Fruit fly (Drosophila melanogaster) whole organism, embryonic: ENCODE data around the gene spg.

Experiments used
- ATbp ChIP-seq: fragments of 200-800 bp; sonication (Bioruptor generic); optimal IDR thresholded peaks from 2 replicates; lab custom pipeline; 2017; ENCODE audit warnings: missing biosample characterization, mild to moderate bottlenecking, missing genetic modification characterization, missing genetic modification reagents
- CG10274 ChIP-seq: fragments of 200-800 bp; sonication (Bioruptor generic); optimal IDR thresholded peaks from 3 replicates; lab custom pipeline; 2017; ENCODE audit warnings: missing biosample characterization, mild to moderate bottlenecking, missing genetic modification characterization
- CG12659 ChIP-seq: fragments of 200-800 bp; sonication (Bioruptor generic); optimal IDR thresholded peaks from 3 replicates; lab custom pipeline; 2017; ENCODE audit warnings: mild to moderate bottlenecking, missing biosample characterization, missing genetic modification reagents, missing genetic modification characterization
- CG12744 ChIP-seq: fragments of 200-800 bp; sonication (Bioruptor generic); optimal IDR thresholded peaks from 2 replicates; lab custom pipeline; 2016; ENCODE audit warnings: missing biosample characterization, missing genetic modification characterization
- CG14667 ChIP-seq: fragments of 200-800 bp; sonication (Bioruptor generic); IDR thresholded peaks from 2 replicates; pipeline ENCODE4 v1.3.6; 2022; ENCODE audit warnings: missing biosample characterization, missing genetic modification characterization
- CG16779 ChIP-seq: fragments of 200-800 bp; sonication (Bioruptor generic); IDR thresholded peaks from 2 replicates; pipeline ENCODE4 v1.3.6; 2022; ENCODE audit warnings: missing biosample characterization, missing genetic modification characterization
- CG17186 ChIP-seq: fragments of 200-800 bp; sonication (Bioruptor generic); optimal IDR thresholded peaks from 3 replicates; lab custom pipeline; 2017; ENCODE audit warnings: missing biosample characterization, missing genetic modification reagents, missing genetic modification characterization
- CG30403 ChIP-seq: fragments of 200-800 bp; sonication (Bioruptor generic); optimal IDR thresholded peaks from 3 replicates; lab custom pipeline; 2016; ENCODE audit warnings: missing biosample characterization, missing genetic modification characterization
- CG31224 ChIP-seq: fragments of 200-800 bp; sonication (Bioruptor generic); IDR thresholded peaks from 2 replicates; pipeline ENCODE4 v1.3.6; 2022; ENCODE audit warnings: missing biosample characterization, missing genetic modification characterization
- CG4854 ChIP-seq: fragments of 200-800 bp; sonication (Bioruptor generic); optimal IDR thresholded peaks from 2 replicates; lab custom pipeline; 2016; ENCODE audit warnings: missing biosample characterization, missing genetic modification characterization, inconsistent platforms
- CG5953 ChIP-seq: fragments of 200-800 bp; sonication (Bioruptor generic); IDR thresholded peaks from 2 replicates; pipeline ENCODE4 v1.3.6; 2022; ENCODE audit warnings: missing biosample characterization, missing genetic modification characterization
- CG7357 ChIP-seq: fragments of 200-800 bp; sonication (Bioruptor generic); IDR thresholded peaks from 3 replicates; pipeline ENCODE4 v1.3.6; 2022; ENCODE audit warnings: missing biosample characterization, missing genetic modification characterization
- CG7372 ChIP-seq: fragments of 200-800 bp; sonication (Bioruptor generic); IDR thresholded peaks from 2 replicates; pipeline ENCODE4 v1.3.6; 2022; ENCODE audit warnings: missing biosample characterization, missing genetic modification characterization
- CG7786 ChIP-seq: fragments of 200-800 bp; sonication (Bioruptor generic); optimal IDR thresholded peaks from 2 replicates; lab custom pipeline; 2016; ENCODE audit warnings: missing biosample characterization, missing genetic modification characterization
- CG8281 ChIP-seq: fragments of 200-800 bp; sonication (Bioruptor generic); optimal IDR thresholded peaks from 2 replicates; lab custom pipeline; 2018; ENCODE audit warnings: missing biosample characterization, mild to moderate bottlenecking, missing genetic modification characterization, moderate library complexity
- CG8388 ChIP-seq: fragments of 200-800 bp; sonication (Bioruptor generic); optimal IDR thresholded peaks from 2 replicates; lab custom pipeline; 2019; ENCODE audit warnings: missing biosample characterization, mild to moderate bottlenecking, missing genetic modification characterization, moderate library complexity
- CG8924 ChIP-seq: fragments of 200-800 bp; optimal IDR thresholded peaks from 3 replicates; lab custom pipeline; 2019; ENCODE audit warnings: missing biosample characterization, mild to moderate bottlenecking, missing genetic modification characterization, moderate library complexity
- CG9876 ChIP-seq: fragments of 200-800 bp; sonication (Bioruptor generic); optimal IDR thresholded peaks from 2 replicates; lab custom pipeline; 2016; ENCODE audit warnings: missing biosample characterization, missing genetic modification characterization
- CkIIα-i1 ChIP-seq: fragments of 200-800 bp; sonication (Bioruptor generic); IDR thresholded peaks from 2 replicates; pipeline ENCODE4 v1.3.6; 2022; ENCODE audit warnings: missing biosample characterization, missing genetic modification characterization
- Doc2 ChIP-seq: fragments of 200-800 bp; sonication (Bioruptor generic); IDR thresholded peaks from 2 replicates; pipeline ENCODE4 v1.3.6; 2022; ENCODE audit warnings: missing biosample characterization, missing genetic modification characterization
- Doc3 ChIP-seq: fragments of 200-800 bp; sonication (Bioruptor generic); IDR thresholded peaks from 3 replicates; pipeline ENCODE4 v1.3.6; 2022; ENCODE audit warnings: missing biosample characterization, missing genetic modification characterization; ENCODE audit not compliant: partially characterized antibody
- Elba2 ChIP-seq: fragments of 200-800 bp; sonication (Bioruptor generic); optimal IDR thresholded peaks from 3 replicates; lab custom pipeline; 2016; ENCODE audit warnings: missing biosample characterization, missing genetic modification characterization
- Hr3 ChIP-seq: fragments of 200-800 bp; sonication (Bioruptor generic); optimal IDR thresholded peaks from 3 replicates; lab custom pipeline; 2016; ENCODE audit warnings: missing biosample characterization, missing genetic modification characterization
- Oli ChIP-seq: fragments of 200-800 bp; sonication (Bioruptor generic); optimal IDR thresholded peaks from 2 replicates; lab custom pipeline; 2018; ENCODE audit warnings: missing biosample characterization, mild to moderate bottlenecking, missing genetic modification characterization, moderate library complexity
- Rx ChIP-seq: fragments of 200-800 bp; sonication (Bioruptor generic); IDR thresholded peaks from 2 replicates; pipeline ENCODE4 v1.3.6; 2022; ENCODE audit warnings: missing biosample characterization, missing genetic modification characterization
- Scr ChIP-seq: fragments of 200-800 bp; sonication (Bioruptor generic); IDR thresholded peaks from 2 replicates; pipeline ENCODE4 v1.3.6; 2022; ENCODE audit warnings: missing biosample characterization, missing genetic modification characterization; ENCODE audit not compliant: partially characterized antibody
- Sry-β ChIP-seq: fragments of 200-800 bp; sonication (Bioruptor generic); optimal IDR thresholded peaks from 2 replicates; lab custom pipeline; 2018; ENCODE audit warnings: missing biosample characterization, mild to moderate bottlenecking, missing genetic modification characterization, moderate library complexity
- TFAM ChIP-seq: fragments of 200-800 bp; sonication (Bioruptor generic); optimal IDR thresholded peaks from 2 replicates; lab custom pipeline; 2017; ENCODE audit warnings: missing biosample characterization, missing genetic modification characterization, inconsistent platforms
- bab2 ChIP-seq: fragments of 200-800 bp; sonication (Bioruptor generic); optimal IDR thresholded peaks from 2 replicates; lab custom pipeline; 2016; ENCODE audit warnings: missing biosample characterization, missing genetic modification characterization
- bbx ChIP-seq: fragments of 200-800 bp; sonication (Bioruptor generic); IDR thresholded peaks from 2 replicates; pipeline ENCODE4 v1.3.6; 2022; ENCODE audit warnings: missing biosample characterization, missing genetic modification characterization; ENCODE audit not compliant: partially characterized antibody
- caup ChIP-seq: fragments of 200-800 bp; sonication (Bioruptor generic); optimal IDR thresholded peaks from 3 replicates; lab custom pipeline; 2017; ENCODE audit warnings: missing biosample characterization, mild to moderate bottlenecking, missing genetic modification characterization, moderate library complexity; ENCODE audit not compliant: severe bottlenecking
- corto ChIP-seq: fragments of 200-800 bp; sonication (Bioruptor generic); optimal IDR thresholded peaks from 2 replicates; lab custom pipeline; 2016; ENCODE audit warnings: missing biosample characterization, mild to moderate bottlenecking, missing genetic modification characterization, moderate library complexity
- cwo ChIP-seq: fragments of 200-800 bp; sonication (Bioruptor generic); optimal IDR thresholded peaks from 3 replicates; lab custom pipeline; 2017; ENCODE audit warnings: missing biosample characterization, missing genetic modification characterization, mild to moderate bottlenecking, moderate library complexity, missing genetic modification reagents
- ewg ChIP-seq: fragments of 200-800 bp; sonication (Bioruptor generic); optimal IDR thresholded peaks from 3 replicates; lab custom pipeline; 2017; ENCODE audit warnings: mild to moderate bottlenecking, missing biosample characterization, missing genetic modification reagents, missing genetic modification characterization
- eyg ChIP-seq: fragments of 200-800 bp; sonication (Bioruptor generic); optimal IDR thresholded peaks from 3 replicates; lab custom pipeline; 2016; ENCODE audit warnings: missing biosample characterization, missing genetic modification characterization
- gsb ChIP-seq: fragments of 200-800 bp; sonication (Bioruptor generic); IDR thresholded peaks from 2 replicates; pipeline ENCODE4 v1.3.6; 2022; ENCODE audit warnings: missing biosample characterization, missing genetic modification characterization
- ham ChIP-seq: fragments of 200-800 bp; sonication (Bioruptor generic); IDR thresholded peaks from 2 replicates; pipeline ENCODE4 v1.3.6; 2022; ENCODE audit warnings: missing biosample characterization, missing genetic modification characterization
- lilli ChIP-seq: fragments of 200-800 bp; sonication (Bioruptor generic); optimal IDR thresholded peaks from 3 replicates; lab custom pipeline; 2016; ENCODE audit warnings: missing biosample characterization, missing genetic modification characterization
- phol ChIP-seq: fragments of 200-800 bp; sonication (Bioruptor generic); optimal IDR thresholded peaks from 3 replicates; lab custom pipeline; 2018; ENCODE audit warnings: missing biosample characterization, mild to moderate bottlenecking, missing genetic modification characterization, moderate library complexity
- pita ChIP-seq: fragments of 200-800 bp; sonication (Bioruptor generic); optimal IDR thresholded peaks from 2 replicates; lab custom pipeline; 2017; ENCODE audit warnings: missing biosample characterization, mild to moderate bottlenecking, missing genetic modification characterization
- prd ChIP-seq, 3 experiments: fragments of >200 bp in 2 of 3; fragments of 200-800 bp in 1 of 3; sonication (Bioruptor generic) in 1 of 3; optimal IDR thresholded peaks in 2 of 3; IDR thresholded peaks in 1 of 3; 2 replicates in 2 of 3; 3 replicates in 1 of 3; pipeline versions ENCODE4 v1.3.6 to Lab custom; 2017 to 2022; ENCODE audit warnings: missing biosample characterization in 1 of 3, missing genetic modification characterization in 1 of 3
- sc ChIP-seq, 3 experiments: fragments of >200 bp in 2 of 3; fragments of 200-800 bp in 1 of 3; sonication (Bioruptor generic) in 1 of 3; optimal IDR thresholded peaks; 2 replicates in 2 of 3; 3 replicates in 1 of 3; lab custom pipeline; 2017; ENCODE audit warnings: mild to moderate bottlenecking in 1 of 3, missing biosample characterization in 1 of 3, missing genetic modification characterization in 1 of 3, missing genetic modification reagents in 1 of 3
- sim ChIP-seq: fragments of 200-800 bp; sonication (Bioruptor generic); IDR thresholded peaks from 2 replicates; pipeline ENCODE4 v1.3.6; 2022; ENCODE audit warnings: missing biosample characterization, missing genetic modification characterization
- slp2 ChIP-seq: fragments of 200-800 bp; sonication (Bioruptor generic); optimal IDR thresholded peaks from 2 replicates; lab custom pipeline; 2016; ENCODE audit warnings: missing biosample characterization, missing genetic modification characterization
- ssp ChIP-seq: fragments of 200-800 bp; sonication (Bioruptor generic); IDR thresholded peaks from 2 replicates; pipeline ENCODE4 v1.3.6; 2022; ENCODE audit warnings: missing biosample characterization, missing genetic modification characterization
- toy ChIP-seq: fragments of 200-800 bp; sonication (Bioruptor generic); IDR thresholded peaks from 2 replicates; pipeline ENCODE4 v1.3.6; 2022; ENCODE audit warnings: missing biosample characterization, missing genetic modification characterization
- twi ChIP-seq: fragments of 200-800 bp; optimal IDR thresholded peaks from 2 replicates; lab custom pipeline; 2019; ENCODE audit warnings: missing biosample characterization, mild to moderate bottlenecking, missing genetic modification characterization, moderate library complexity
- tx ChIP-seq: fragments of 200-800 bp; sonication (Bioruptor generic); optimal IDR thresholded peaks from 2 replicates; lab custom pipeline; 2016; ENCODE audit warnings: missing biosample characterization, missing genetic modification characterization
- yki ChIP-seq: fragments of >200 bp; optimal IDR thresholded peaks from 3 replicates; lab custom pipeline; 2018

spg gene

DNA sequence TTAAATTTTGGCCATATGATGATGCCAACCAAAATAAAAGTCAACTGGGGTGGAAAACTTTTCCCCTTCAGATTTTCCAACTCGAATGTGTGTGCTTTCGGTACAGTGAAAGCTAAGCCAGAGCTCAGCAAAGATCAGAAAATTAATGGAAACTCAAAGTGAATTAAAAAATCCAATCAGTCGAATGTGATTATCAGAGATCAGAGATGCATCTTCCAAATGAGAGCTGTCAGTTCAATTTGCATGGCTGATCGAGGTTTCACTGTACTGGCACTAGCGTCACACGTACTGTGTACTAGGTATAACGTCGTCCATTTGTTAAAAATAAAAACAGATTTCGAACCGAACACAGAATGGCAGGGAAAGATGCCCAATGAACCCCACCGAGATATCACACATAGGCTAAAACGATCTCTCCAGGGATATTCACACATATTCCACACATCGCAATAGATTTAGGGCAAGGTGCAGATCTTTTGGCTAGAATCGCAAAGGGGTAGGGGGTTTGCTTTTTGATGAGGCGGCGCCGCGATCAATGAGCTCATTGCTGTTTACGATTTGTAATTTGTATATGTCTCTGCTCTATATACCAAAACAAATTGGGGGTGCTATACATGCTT is 59.9 kb downstream of the spg start (continued):
- TF ChIP-seq sc (optimal IDR thresholded peaks at IDR 0.05; lab: Kevin White, UChicago) (no peak), sc (GFP tag; optimal IDR thresholded peaks at IDR 0.05; lab: Kevin White, UChicago) (peak; percentile 3), CG14667 (peak; percentile 81), CG7372 (GFP tag; lab: Robert Waterston, UW) (peak; percentile 68), CG4854 (no peak), CG10274 (GFP tag; lab: Kevin White, UChicago) (peak; percentile 33), CG8388 (GFP tag; lab: Kevin White, UChicago) (peak; percentile 64), Doc3 (GFP tag; lab: Robert Waterston, UW) (no peak), Rx (GFP tag; lab: Robert Waterston, UW) (peak; percentile 76), CG12659 (GFP tag; lab: Kevin White, UChicago) (peak; percentile 71), Sry-β (GFP tag; lab: Kevin White, UChicago) (no peak), phol (peak; percentile 57), Oli (tag; lab: Kevin White, UChicago) (peak; percentile 77), CkIIα-i1 (no peak), CG9876 (GFP tag; lab: Kevin White, UChicago) (peak; percentile 67), Scr (GFP tag; lab: Robert Waterston, UW) (no peak), twi (peak; percentile 43), slp2 (GFP tag; lab: Kevin White, UChicago) (peak; percentile 48), eyg (GFP tag; lab: Kevin White, UChicago) (peak; percentile 61), Elba2 (GFP tag; lab: Kevin White, UChicago) (no peak), corto (GFP tag; lab: Kevin White, UChicago) (no peak), pita (GFP tag; lab: Kevin White, UChicago) (no peak), yki (lab: Kevin White, UChicago) (no peak), tx (GFP tag; lab: Kevin White, UChicago) (peak; percentile 76), Doc2 (GFP tag; lab: Robert Waterston, UW) (0 out of 2 replicates have a peak, but pooled peaks have one; percentile 35), CG12744 (peak; percentile 60), sim (GFP tag; lab: Robert Waterston, UW) (0 out of 2 replicates have a peak, but pooled peaks have one; percentile 20), lilli (GFP tag; lab: Kevin White, UChicago) (peak; percentile 87), prd (optimal IDR thresholded peaks at IDR 0.05; lab: Kevin White, UChicago) (no peak), prd (GFP tag; IDR thresholded peaks at IDR 0.05; lab: Robert Waterston, UW) (peak; percentile 90), CG8281 (tag; lab: Kevin White, UChicago) (no peak), CG17186 (GFP tag; lab: Kevin White, UChicago) (no peak), bab2 (GFP tag; lab: Kevin White, UChicago) (peak; percentile 79), Hr3 (GFP tag; lab: Kevin White, UChicago) (peak; percentile 65), ATbp (GFP tag; lab: Kevin White, UChicago) (peak; percentile 61), gsb (peak; percentile 67; the same call in 1 of the 2 replicates), TFAM (GFP tag; lab: Kevin White, UChicago) (no peak), toy (GFP tag; lab: Robert Waterston, UW) (peak; percentile 59; the same call in 1 of the 2 replicates), CG16779 (GFP tag; lab: Robert Waterston, UW) (peak; percentile 77), cwo (GFP tag; lab: Kevin White, UChicago) (peak; percentile 6), bbx (no peak), caup (GFP tag; lab: Kevin White, UChicago) (peak; percentile 57), CG31224 (GFP tag; lab: Robert Waterston, UW) (peak; percentile 79), CG30403 (peak; percentile 79), CG7357 (GFP tag; lab: Robert Waterston, UW) (peak; percentile 74), ssp (GFP tag; lab: Robert Waterston, UW) (peak; percentile 63), CG8924 (tag; lab: Kevin White, UChicago) (peak; percentile 58), ewg (GFP tag; lab: Kevin White, UChicago) (peak; percentile 41), CG7786 (GFP tag; lab: Kevin White, UChicago) (peak; percentile 79), ham (GFP tag; lab: Robert Waterston, UW) (peak; percentile 69; the same call in 1 of the 2 replicates), CG5953 (peak; percentile 66)
